Fruit fly (Drosophila melanogaster) whole organism: ENCODE results near the gene CG18622.

Experiments used
- CG8478 ChIP-seq: fragments of >200 bp; optimal IDR thresholded peaks from 2 replicates; lab custom pipeline; 2018; ENCODE audit warnings: inconsistent platforms
- Dll ChIP-seq: fragments of >200 bp; optimal IDR thresholded peaks from 2 replicates; lab custom pipeline; 2017
- EcR ChIP-seq, 2 experiments: fragments of >200 bp; optimal IDR thresholded peaks; 2 replicates each; lab custom pipeline; 2017; ENCODE audit warnings: missing biosample characterization in 2 of 2, missing genetic modification characterization in 2 of 2, missing genetic modification reagents in 2 of 2
- pan ChIP-seq: fragments of >200 bp; optimal IDR thresholded peaks from 2 replicates; lab custom pipeline; 2017
- psq ChIP-seq: fragments of >200 bp; optimal IDR thresholded peaks from 2 replicates; lab custom pipeline; 2017
- usp ChIP-seq: fragments of >200 bp; optimal IDR thresholded peaks from 2 replicates; lab custom pipeline; 2017; ENCODE audit warnings: missing biosample characterization, missing genetic modification characterization, mixed read lengths

Gene CG18622

dm6 chr3R:16957759-16958536 is 29.6 kb downstream of the CG18622 start:
- TF ChIP-seq Dll (lab: Kevin White, UChicago) (no peak), psq (lab: Kevin White, UChicago) (no peak)

- no peak for TF ChIP-seq CG8478
- TF ChIP-seq Dll (lab: Kevin White, UChicago): no peak
- no peak for TF ChIP-seq psq (lab: Kevin White, UChicago)
- no peak for TF ChIP-seq pan (lab: Kevin White, UChicago)
- TF ChIP-seq EcR (GFP tag; optimal IDR thresholded peaks at IDR 0.05; lab: Kevin White, UChicago): no peak
- no peak for TF ChIP-seq usp (GFP tag; lab: Kevin White, UChicago)
Observed at dm6 chr3R:16954423-16954822, 33.1 kb downstream of the CG18622 start.

dm6 chr3R:16951374-16951773 is 36.2 kb downstream of the CG18622 start:
- TF ChIP-seq CG8478: no peak
- TF ChIP-seq pan (lab: Kevin White, UChicago): no peak
- TF ChIP-seq usp (GFP tag; lab: Kevin White, UChicago): no peak
- no peak for TF ChIP-seq Dll (lab: Kevin White, UChicago)
- TF ChIP-seq psq (lab: Kevin White, UChicago): no peak
- no peak for TF ChIP-seq EcR (GFP tag; optimal IDR thresholded peaks at IDR 0.05; lab: Kevin White, UChicago)

dm6 chr3R:16948667-16949066 is 38.9 kb downstream of the CG18622 start:
- no peak for TF ChIP-seq usp (GFP tag; lab: Kevin White, UChicago)
- TF ChIP-seq pan (lab: Kevin White, UChicago): no peak
- no peak for TF ChIP-seq psq (lab: Kevin White, UChicago)
- peak; percentile 54 for TF ChIP-seq CG8478
- TF ChIP-seq EcR (GFP tag; optimal IDR thresholded peaks at IDR 0.05; lab: Kevin White, UChicago): no peak
- peak; percentile 73 for TF ChIP-seq Dll (lab: Kevin White, UChicago)

- TF ChIP-seq EcR (GFP tag; optimal IDR thresholded peaks at IDR 0.05; lab: Kevin White, UChicago): no peak
- TF ChIP-seq Dll (lab: Kevin White, UChicago): no peak
- TF ChIP-seq usp (GFP tag; lab: Kevin White, UChicago): no peak
- TF ChIP-seq psq (lab: Kevin White, UChicago): no peak
- no peak for TF ChIP-seq CG8478
- TF ChIP-seq pan (lab: Kevin White, UChicago): no peak
Observed at dm6 chr3R:16944267-16944666, 43.3 kb downstream of the CG18622 start.

- no peak for TF ChIP-seq usp (GFP tag; lab: Kevin White, UChicago)
- TF ChIP-seq CG8478: no peak
- no peak for TF ChIP-seq Dll (lab: Kevin White, UChicago)
- TF ChIP-seq pan (lab: Kevin White, UChicago): no peak
- no peak for TF ChIP-seq psq (lab: Kevin White, UChicago)
- TF ChIP-seq EcR (GFP tag; optimal IDR thresholded peaks at IDR 0.05; lab: Kevin White, UChicago): no peak
Observed at dm6 chr3R:16941285-16941684, 46.2 kb downstream of the CG18622 start.

dm6 chr3R:16940520-16940919 is 47.0 kb downstream of the CG18622 start:
- TF ChIP-seq EcR (GFP tag; optimal IDR thresholded peaks at IDR 0.05; lab: Kevin White, UChicago) (no peak), CG8478 (no peak), Dll (lab: Kevin White, UChicago) (no peak), psq (lab: Kevin White, UChicago) (no peak), pan (lab: Kevin White, UChicago) (no peak), usp (GFP tag; lab: Kevin White, UChicago) (no peak)

- TF ChIP-seq CG8478: no peak
- no peak for TF ChIP-seq EcR (GFP tag; optimal IDR thresholded peaks at IDR 0.05; lab: Kevin White, UChicago)
- TF ChIP-seq pan (lab: Kevin White, UChicago): no peak
- TF ChIP-seq usp (GFP tag; lab: Kevin White, UChicago): no peak
Observed at dm6 chr3R:16936319-16936718, 51.2 kb downstream of the CG18622 start.

dm6 chr3R:16934154-16934992 is 53.2 kb downstream of the CG18622 start:
- peak; percentile 56 for TF ChIP-seq CG8478
- TF ChIP-seq Dll (lab: Kevin White, UChicago): peak; percentile 17
- TF ChIP-seq pan (lab: Kevin White, UChicago): no peak
